Worm (Caenorhabditis elegans): ENCODE results near the gene K08D8.10.

DNA sequence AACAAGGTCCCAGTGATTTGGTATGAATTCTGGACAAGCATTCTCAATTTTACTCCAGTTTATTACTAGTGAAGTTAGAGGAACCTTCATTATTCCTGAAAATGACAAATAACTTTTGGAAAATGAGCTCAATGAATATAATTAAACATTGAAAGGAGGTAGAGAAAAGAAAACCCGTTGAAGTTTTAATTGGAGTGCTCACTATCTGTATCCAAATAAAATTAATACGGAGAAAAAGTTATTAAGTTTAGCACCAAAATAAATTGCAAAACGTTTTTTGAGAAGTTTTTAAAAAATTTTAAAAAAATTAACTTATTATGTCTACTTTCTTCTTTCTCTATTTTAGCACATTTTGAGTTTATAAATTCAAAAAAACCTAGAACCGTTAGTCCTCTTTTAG, 46.1 kb downstream of the K08D8.10 start, which contains the start of gene F55G11.1:
- no peak for TF ChIP-seq ceh-39 (tag; optimal IDR thresholded peaks at IDR 0.05)
- no peak for TF ChIP-seq nhr-76 (tag; optimal IDR thresholded peaks at IDR 0.05)
- TF ChIP-seq pha-4 (tag; optimal IDR thresholded peaks at IDR 0.05), result no peak
- TF ChIP-seq unc-62 (GFP tag; optimal IDR thresholded peaks at IDR 0.05), result no peak
- no peak for TF ChIP-seq nhr-12 (tag; optimal IDR thresholded peaks at IDR 0.05)
